Worm (Caenorhabditis elegans) whole organism, L2 larva: ENCODE results near the gene F08A7.1.

Experiments
- ama-1 ChIP-seq: fragments of 150-350 bp; optimal IDR thresholded peaks from 2 replicates; lab custom pipeline; 2018; ENCODE audit warnings: inconsistent platforms
- ceh-16 ChIP-seq: fragments of 150-350 bp; optimal IDR thresholded peaks from 2 replicates; lab custom pipeline; 2014; ENCODE audit warnings: missing biosample characterization, missing genetic modification characterization
- crh-2 ChIP-seq: sonication (generic microtip); optimal IDR thresholded peaks from 2 replicates; lab custom pipeline; 2017; ENCODE audit warnings: missing biosample characterization, missing genetic modification characterization
- egl-27 ChIP-seq: sonication (generic microtip); optimal IDR thresholded peaks from 3 replicates; lab custom pipeline; 2017; ENCODE audit warnings: missing biosample characterization, missing genetic modification reagents, missing genetic modification characterization
- lsy-2 ChIP-seq, 2 experiments: fragments of 150-350 bp in 1 of 2; sonication (generic microtip) in 1 of 2; optimal IDR thresholded peaks; 2 replicates each; lab custom pipeline; 2014 to 2017; ENCODE audit warnings: missing biosample characterization in 2 of 2, missing genetic modification characterization in 2 of 2
- mab-5 ChIP-seq: fragments of 150-350 bp; optimal IDR thresholded peaks from 2 replicates; lab custom pipeline; 2014; ENCODE audit warnings: missing biosample characterization, missing genetic modification characterization
- mbf-1 ChIP-seq: sonication (generic microtip); optimal IDR thresholded peaks from 2 replicates; lab custom pipeline; 2017; ENCODE audit warnings: missing biosample characterization, missing genetic modification characterization
- mdl-1 ChIP-seq, 2 experiments: fragments of 150-350 bp in 1 of 2; sonication (generic microtip) in 1 of 2; optimal IDR thresholded peaks; 2 replicates each; lab custom pipeline; 2017; ENCODE audit warnings: missing biosample characterization in 2 of 2, missing genetic modification characterization in 2 of 2
- nhr-23 ChIP-seq: fragments of 150-350 bp; optimal IDR thresholded peaks from 2 replicates; lab custom pipeline; 2014; ENCODE audit warnings: missing biosample characterization, missing genetic modification reagents, missing genetic modification characterization
- nhr-237 ChIP-seq: fragments of 150-350 bp; optimal IDR thresholded peaks from 2 replicates; lab custom pipeline; 2014; ENCODE audit warnings: missing biosample characterization, missing genetic modification characterization
- nhr-77 ChIP-seq: fragments of 150-350 bp; optimal IDR thresholded peaks from 2 replicates; lab custom pipeline; 2014; ENCODE audit warnings: missing biosample characterization, missing genetic modification characterization
- unc-39 ChIP-seq: fragments of 150-350 bp; optimal IDR thresholded peaks from 2 replicates; lab custom pipeline; 2014; ENCODE audit warnings: missing biosample characterization, missing genetic modification characterization
- unc-55 ChIP-seq: fragments of 150-350 bp; sonication (generic microtip); optimal IDR thresholded peaks from 3 replicates; lab custom pipeline; 2014; ENCODE audit warnings: missing biosample characterization, missing genetic modification reagents, missing genetic modification characterization
- unc-62 ChIP-seq: fragments of 150-350 bp; optimal IDR thresholded peaks from 2 replicates; lab custom pipeline; 2014; ENCODE audit warnings: missing biosample characterization, missing genetic modification reagents, missing genetic modification characterization

DNA sequence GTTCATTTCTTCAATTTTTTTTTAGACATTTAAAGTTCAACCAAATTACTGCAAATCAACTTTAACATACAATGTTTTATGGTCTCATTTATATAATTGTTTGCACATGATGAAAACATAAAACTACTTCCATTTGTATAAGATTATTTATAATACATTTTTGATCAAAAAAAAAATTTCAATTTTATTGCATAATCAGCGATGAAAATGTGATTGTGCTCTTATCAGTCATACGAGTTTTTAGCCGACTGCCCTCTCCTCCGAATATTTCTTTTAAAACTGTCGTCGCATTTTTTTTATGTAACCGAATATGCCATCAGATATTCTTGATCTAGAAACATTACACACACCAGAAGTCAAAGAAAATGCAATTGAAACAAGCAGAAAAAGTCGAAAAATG, at the start of gene F08A7.1:
- TF ChIP-seq lsy-2 (tag; optimal IDR thresholded peaks at IDR 0.05; lab: Kevin White, UChicago) (no peak), mbf-1 (tag; lab: Kevin White, UChicago) (no peak), ama-1 (lab: Kevin White, UChicago) (no peak), unc-39 (tag; lab: Kevin White, UChicago) (no peak), egl-27 (no peak), mdl-1 (tag; optimal IDR thresholded peaks at IDR 0.05; lab: Kevin White, UChicago) (no peak), ceh-16 (tag; lab: Kevin White, UChicago) (no peak), unc-62 (GFP tag; lab: Kevin White, UChicago) (no peak), unc-55 (no peak), nhr-237 (tag; lab: Kevin White, UChicago) (no peak), crh-2 (tag; lab: Kevin White, UChicago) (no peak), nhr-77 (tag; lab: Kevin White, UChicago) (no peak), nhr-23 (tag; lab: Kevin White, UChicago) (no peak), mab-5 (no peak)
